Worm (Caenorhabditis elegans) whole organism, L3 larva: ENCODE results near the gene C05A2.4.
A peak's percentile ranks its signal among the peaks of the same experiment; 100 is the strongest.

Experiments
- R02D3.7 ChIP-seq: fragments of 150-350 bp; optimal IDR thresholded peaks from 2 replicates; lab custom pipeline; 2014; ENCODE audit warnings: missing biosample characterization, missing genetic modification characterization
- ZK546.5 ChIP-seq: sonication (generic microtip); optimal IDR thresholded peaks from 2 replicates; lab custom pipeline; 2017; ENCODE audit warnings: missing biosample characterization, missing genetic modification characterization
- aly-2 ChIP-seq: fragments of 150-350 bp; optimal IDR thresholded peaks from 2 replicates; lab custom pipeline; 2014; ENCODE audit warnings: missing biosample characterization, missing genetic modification characterization
- ama-1 ChIP-seq: fragments of 150-350 bp; optimal IDR thresholded peaks from 2 replicates; lab custom pipeline; 2018
- ceh-16 ChIP-seq: sonication (generic microtip); optimal IDR thresholded peaks from 2 replicates; lab custom pipeline; 2017; ENCODE audit warnings: missing biosample characterization, missing genetic modification characterization
- ceh-28 ChIP-seq: fragments of 150-350 bp; optimal IDR thresholded peaks from 2 replicates; lab custom pipeline; 2014; ENCODE audit warnings: missing biosample characterization, missing genetic modification reagents, missing genetic modification characterization
- ceh-82 ChIP-seq: fragments of 150-350 bp; optimal IDR thresholded peaks from 2 replicates; lab custom pipeline; 2014; ENCODE audit warnings: missing biosample characterization, missing genetic modification characterization
- ceh-9 ChIP-seq: sonication (generic microtip); optimal IDR thresholded peaks from 2 replicates; lab custom pipeline; 2018; ENCODE audit warnings: missing biosample characterization, missing genetic modification characterization
- egl-27 ChIP-seq: sonication (generic microtip); optimal IDR thresholded peaks from 4 replicates; lab custom pipeline; 2017; ENCODE audit warnings: missing biosample characterization, missing genetic modification reagents, missing genetic modification characterization
- egl-5 ChIP-seq: fragments of 150-350 bp; optimal IDR thresholded peaks from 2 replicates; lab custom pipeline; 2017; ENCODE audit warnings: missing biosample characterization, missing genetic modification reagents, missing genetic modification characterization, inconsistent platforms
- elt-2 ChIP-seq: sonication (generic microtip); optimal IDR thresholded peaks from 2 replicates; lab custom pipeline; 2016; ENCODE audit warnings: missing genetic modification reagents, mild to moderate bottlenecking, missing genetic modification characterization, missing compliant biosample characterization
- elt-3 ChIP-seq, 3 experiments: fragments of 150-350 bp in 1 of 3; sonication (generic microtip) in 2 of 3; optimal IDR thresholded peaks; 2 replicates in 2 of 3; 4 replicates in 1 of 3; lab custom pipeline; 2014 to 2017; ENCODE audit warnings: missing biosample characterization in 3 of 3, missing genetic modification characterization in 3 of 3
- eor-1 ChIP-seq, 2 experiments: fragments of 150-350 bp; optimal IDR thresholded peaks; 2 replicates each; lab custom pipeline; 2014 to 2018; ENCODE audit warnings: missing biosample characterization in 2 of 2, missing genetic modification characterization in 2 of 2
- fkh-10 ChIP-seq: sonication (generic microtip); optimal IDR thresholded peaks from 2 replicates; lab custom pipeline; 2017; ENCODE audit warnings: missing biosample characterization, missing genetic modification reagents, missing genetic modification characterization
- fkh-2 ChIP-seq: fragments of 150-350 bp; optimal IDR thresholded peaks from 2 replicates; lab custom pipeline; 2014; ENCODE audit warnings: missing biosample characterization, missing genetic modification reagents, missing genetic modification characterization
- fos-1 ChIP-seq: fragments of 150-350 bp; optimal IDR thresholded peaks from 2 replicates; lab custom pipeline; 2014; ENCODE audit warnings: missing biosample characterization, missing genetic modification characterization
- hmg-11 ChIP-seq: sonication (generic microtip); optimal IDR thresholded peaks from 2 replicates; lab custom pipeline; 2016; ENCODE audit warnings: missing genetic modification characterization, missing compliant biosample characterization
- jun-1 ChIP-seq: fragments of 150-350 bp; optimal IDR thresholded peaks from 2 replicates; lab custom pipeline; 2014; ENCODE audit warnings: missing biosample characterization, missing genetic modification reagents, missing genetic modification characterization
- lin-15B ChIP-seq: fragments of 150-350 bp; optimal IDR thresholded peaks from 2 replicates; lab custom pipeline; 2014; ENCODE audit warnings: missing biosample characterization, missing genetic modification characterization
- lin-39 ChIP-seq: fragments of 150-350 bp; optimal IDR thresholded peaks from 2 replicates; lab custom pipeline; 2018; ENCODE audit warnings: missing biosample characterization, missing genetic modification reagents, missing genetic modification characterization
- mdl-1 ChIP-seq: fragments of 150-350 bp; optimal IDR thresholded peaks from 2 replicates; lab custom pipeline; 2014; ENCODE audit warnings: missing biosample characterization, missing genetic modification characterization
- mml-1 ChIP-seq: fragments of 150-350 bp; sonication (generic microtip); optimal IDR thresholded peaks from 3 replicates; lab custom pipeline; 2014; ENCODE audit warnings: missing biosample characterization, missing genetic modification characterization
- nfya-1 ChIP-seq: sonication (generic microtip); optimal IDR thresholded peaks from 2 replicates; lab custom pipeline; 2017; ENCODE audit warnings: missing genetic modification characterization, mild to moderate bottlenecking, missing compliant biosample characterization, antibody characterized with exemption, moderate library complexity; ENCODE audit not compliant: insufficient read depth
- nhr-11 ChIP-seq: fragments of 150-350 bp; optimal IDR thresholded peaks from 2 replicates; lab custom pipeline; 2014; ENCODE audit warnings: missing biosample characterization, missing genetic modification characterization
- nhr-12 ChIP-seq: fragments of 150-350 bp; optimal IDR thresholded peaks from 2 replicates; lab custom pipeline; 2014; ENCODE audit warnings: missing biosample characterization, missing genetic modification characterization
- nhr-23 ChIP-seq: fragments of 150-350 bp; optimal IDR thresholded peaks from 2 replicates; lab custom pipeline; 2014; ENCODE audit warnings: missing biosample characterization, missing genetic modification reagents, missing genetic modification characterization
- nhr-237 ChIP-seq: fragments of 150-350 bp; optimal IDR thresholded peaks from 2 replicates; lab custom pipeline; 2014; ENCODE audit warnings: missing biosample characterization, missing genetic modification characterization
- nhr-25 ChIP-seq: sonication (generic microtip); optimal IDR thresholded peaks from 2 replicates; lab custom pipeline; 2017; ENCODE audit warnings: missing biosample characterization, missing genetic modification characterization
- nhr-43 ChIP-seq: sonication (generic microtip); optimal IDR thresholded peaks from 2 replicates; lab custom pipeline; 2016; ENCODE audit warnings: mild to moderate bottlenecking, missing genetic modification characterization, missing compliant biosample characterization; ENCODE audit not compliant: poor library complexity, severe bottlenecking
- nhr-67 ChIP-seq: fragments of 150-350 bp; optimal IDR thresholded peaks from 2 replicates; lab custom pipeline; 2014; ENCODE audit warnings: missing biosample characterization, missing genetic modification characterization
- nhr-76 ChIP-seq: fragments of 150-350 bp; sonication (generic microtip); optimal IDR thresholded peaks from 5 replicates; lab custom pipeline; 2014; ENCODE audit warnings: missing biosample characterization, missing genetic modification characterization
- nhr-77 ChIP-seq: fragments of 150-350 bp; optimal IDR thresholded peaks from 2 replicates; lab custom pipeline; 2014; ENCODE audit warnings: missing biosample characterization, missing genetic modification characterization
- pha-4 ChIP-seq: fragments of 150-350 bp; optimal IDR thresholded peaks from 2 replicates; lab custom pipeline; 2014; ENCODE audit warnings: missing biosample characterization, missing genetic modification reagents, missing genetic modification characterization
- pqm-1 ChIP-seq: fragments of 150-350 bp; optimal IDR thresholded peaks from 2 replicates; lab custom pipeline; 2017; ENCODE audit warnings: missing biosample characterization, missing genetic modification characterization, inconsistent platforms
- sea-2 ChIP-seq: fragments of 150-350 bp; sonication (generic microtip); optimal IDR thresholded peaks from 4 replicates; lab custom pipeline; 2014; ENCODE audit warnings: missing biosample characterization, missing genetic modification reagents, missing genetic modification characterization
- snpc-4 ChIP-seq: fragments of 150-350 bp; optimal IDR thresholded peaks from 2 replicates; lab custom pipeline; 2014; ENCODE audit warnings: missing biosample characterization, missing genetic modification characterization
- tbx-2 ChIP-seq: sonication (generic microtip); optimal IDR thresholded peaks from 2 replicates; lab custom pipeline; 2016; ENCODE audit warnings: mild to moderate bottlenecking, missing genetic modification characterization, missing compliant biosample characterization
- unc-39 ChIP-seq: sonication (generic microtip); optimal IDR thresholded peaks from 4 replicates; lab custom pipeline; 2017; ENCODE audit warnings: missing biosample characterization, missing genetic modification characterization
- unc-62 ChIP-seq: fragments of 150-350 bp; sonication (generic microtip); optimal IDR thresholded peaks from 4 replicates; lab custom pipeline; 2014; ENCODE audit warnings: missing biosample characterization, missing genetic modification reagents, missing genetic modification characterization
- zag-1 ChIP-seq: fragments of 150-350 bp; optimal IDR thresholded peaks from 2 replicates; lab custom pipeline; 2014; ENCODE audit warnings: missing biosample characterization, missing genetic modification characterization
- ztf-11 ChIP-seq: fragments of 150-350 bp; optimal IDR thresholded peaks from 2 replicates; lab custom pipeline; 2014; ENCODE audit warnings: missing biosample characterization, missing genetic modification characterization
- ztf-4 ChIP-seq: fragments of 150-350 bp; optimal IDR thresholded peaks from 2 replicates; lab custom pipeline; 2014; ENCODE audit warnings: missing biosample characterization, missing genetic modification characterization

The C05A2.4 gene

DNA sequence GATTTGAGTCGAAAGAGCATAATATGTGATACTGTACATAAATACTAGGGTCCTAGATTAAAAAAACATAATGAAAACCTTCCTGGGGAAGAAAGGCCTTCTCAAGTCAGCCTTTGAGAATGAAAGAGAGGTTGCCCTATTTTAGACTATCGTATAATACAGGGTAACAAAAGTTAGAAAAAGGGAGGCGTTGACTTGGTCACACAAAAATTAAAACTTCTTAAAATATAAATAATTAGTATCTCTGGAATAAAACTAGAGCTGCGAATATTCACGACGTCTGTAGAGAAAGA, 17.3 kb downstream of the C05A2.4 start:
- TF ChIP-seq nhr-11 (tag; lab: Kevin White, UChicago) (no peak), nhr-43 (tag; lab: Kevin White, UChicago) (peak; percentile 31), nfya-1 (no peak), nhr-23 (tag; lab: Kevin White, UChicago) (peak; percentile 3)

DNA sequence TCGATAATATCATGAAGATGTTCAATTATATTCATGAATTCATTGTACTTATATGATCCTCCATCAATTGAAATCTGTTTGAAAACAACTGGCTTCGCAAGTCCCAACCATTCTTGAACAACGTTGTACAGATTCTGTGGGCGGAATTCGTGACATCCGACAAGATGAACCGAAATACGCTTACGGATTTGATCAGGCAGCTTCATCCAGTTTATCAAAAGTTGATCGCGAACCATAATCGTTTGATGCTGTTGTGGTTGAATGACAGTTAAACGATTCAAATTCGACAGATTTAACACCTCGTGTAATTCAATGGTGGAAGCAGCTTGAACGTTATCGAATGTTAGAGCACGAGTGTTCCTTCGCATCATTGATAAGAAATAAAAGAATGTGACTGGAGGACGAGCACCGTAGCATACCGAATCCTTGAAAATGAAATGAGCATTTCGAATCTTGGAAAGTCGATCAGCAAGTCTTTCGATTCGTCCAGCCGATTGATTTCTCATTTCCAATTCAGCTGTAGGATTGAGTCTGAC, 18.5 kb downstream of the C05A2.4 start:
- TF ChIP-seq jun-1 (tag; lab: Kevin White, UChicago) (peak; percentile 32), elt-2 (tag; lab: Kevin White, UChicago) (peak; percentile 61), pqm-1 (tag; lab: Kevin White, UChicago) (peak; percentile 27), fkh-10 (GFP tag; lab: Kevin White, UChicago) (no peak)

DNA sequence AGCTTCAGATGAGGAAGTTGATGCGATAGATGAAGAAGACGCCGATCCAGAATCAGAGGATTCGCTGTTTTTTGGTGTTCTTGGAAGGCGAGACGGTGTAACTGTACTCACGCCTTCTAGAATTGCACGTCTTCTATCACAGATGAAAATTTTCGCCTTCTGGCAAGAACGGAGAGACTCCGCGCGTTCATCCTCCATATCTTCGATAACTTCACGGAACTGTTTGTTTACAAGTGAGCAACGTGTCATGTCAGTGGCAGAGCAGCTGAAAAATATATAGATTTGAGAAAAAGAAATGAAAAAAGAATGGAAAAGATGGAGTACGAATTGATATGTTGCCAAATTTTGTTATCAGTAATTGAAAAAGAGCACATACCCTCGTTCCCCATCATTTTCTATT, 19.3 kb downstream of the C05A2.4 start:
- TF ChIP-seq pqm-1 (tag; lab: Kevin White, UChicago) (peak; percentile 48), elt-2 (tag; lab: Kevin White, UChicago) (peak; percentile 49), nhr-23 (tag; lab: Kevin White, UChicago) (no peak), mml-1 (tag; lab: Kevin White, UChicago) (no peak), ceh-16 (no peak), ama-1 (lab: Kevin White, UChicago) (peak; percentile 30), lin-39 (tag; lab: Kevin White, UChicago) (no peak), nhr-67 (no peak), ZK546.5 (tag; lab: Kevin White, UChicago) (no peak), nhr-43 (tag; lab: Kevin White, UChicago) (peak; percentile 16), mdl-1 (tag; lab: Kevin White, UChicago) (no peak)

DNA sequence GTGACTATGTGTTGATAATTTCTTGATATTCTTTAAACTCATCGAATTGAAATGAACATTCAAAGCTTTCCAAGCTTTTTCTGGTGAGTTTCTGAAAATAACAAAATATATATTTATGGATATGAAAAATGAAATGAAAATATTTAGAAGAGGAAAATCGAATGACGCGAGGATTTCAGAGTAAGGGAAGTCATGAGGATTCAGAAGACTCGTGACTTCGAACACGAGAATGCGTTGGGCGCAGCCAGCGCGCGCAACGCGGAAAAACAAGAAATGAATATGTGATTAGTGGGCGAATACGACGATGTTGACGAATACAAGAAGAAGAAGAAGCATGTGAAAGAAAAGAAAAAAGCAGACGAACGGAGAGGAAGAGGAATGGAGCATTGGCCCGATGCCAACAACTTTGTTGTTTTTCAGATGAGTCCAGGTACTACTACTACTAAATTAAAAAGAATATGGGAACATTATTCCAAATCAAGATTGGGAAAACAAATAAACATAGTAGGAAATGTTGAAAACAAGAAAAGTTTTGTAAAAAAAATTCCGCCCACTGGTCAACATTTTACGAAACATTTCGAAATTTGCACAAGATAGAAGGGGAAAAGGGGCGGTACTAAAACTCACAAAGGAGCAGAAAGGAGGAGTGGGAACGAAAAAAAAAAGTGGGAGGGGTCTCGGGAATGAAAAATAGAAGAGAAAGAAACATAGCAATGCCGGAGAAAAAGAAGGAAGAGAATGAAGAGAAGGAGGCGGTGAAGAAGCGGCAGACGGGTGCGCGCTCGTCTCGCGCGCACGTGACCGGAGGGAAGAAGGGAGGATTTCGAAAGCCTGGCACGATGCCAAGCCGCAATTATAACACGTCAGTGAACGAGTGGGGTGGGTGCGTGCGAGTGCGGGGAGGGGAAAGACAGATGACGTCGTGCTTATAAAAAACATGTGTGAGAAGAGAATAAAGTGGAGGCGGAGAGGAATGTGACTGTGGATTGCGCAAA, 20.2 kb downstream of the C05A2.4 start:
- TF ChIP-seq ztf-4 (tag; lab: Kevin White, UChicago): peak; percentile 47
- TF ChIP-seq nhr-12 (tag; lab: Kevin White, UChicago): no peak
- TF ChIP-seq unc-39 (tag; lab: Kevin White, UChicago): no peak
- TF ChIP-seq elt-2 (tag; lab: Kevin White, UChicago): peak; percentile 57
- peak; percentile 98 for TF ChIP-seq fkh-10 (GFP tag; lab: Kevin White, UChicago)
- TF ChIP-seq ceh-82: no peak
- peak; percentile 85 for TF ChIP-seq nhr-11 (tag; lab: Kevin White, UChicago)
- no peak for TF ChIP-seq ceh-28
- TF ChIP-seq egl-5 (tag; lab: Kevin White, UChicago): no peak
- TF ChIP-seq fos-1 (tag; lab: Kevin White, UChicago): peak; percentile 42
- peak; percentile 3 for TF ChIP-seq aly-2 (tag; lab: Kevin White, UChicago)
- no peak for TF ChIP-seq elt-3 (tag; optimal IDR thresholded peaks at IDR 0.05; lab: Kevin White, UChicago)
- no peak for TF ChIP-seq sea-2 (GFP tag; lab: Kevin White, UChicago)
- TF ChIP-seq mml-1 (tag; lab: Kevin White, UChicago): peak; percentile 77
- no peak for TF ChIP-seq ceh-9 (tag; lab: Kevin White, UChicago)
- TF ChIP-seq nhr-23 (tag; lab: Kevin White, UChicago): peak; percentile 86
- peak; percentile 95 for TF ChIP-seq snpc-4 (tag; lab: Kevin White, UChicago)
- no peak for TF ChIP-seq nhr-76
- peak; percentile 87 for TF ChIP-seq jun-1 (tag; lab: Kevin White, UChicago)
- peak; percentile 54 for TF ChIP-seq R02D3.7
- peak; percentile 33 for TF ChIP-seq lin-15B (tag; lab: Kevin White, UChicago)
- TF ChIP-seq ceh-16: peak; percentile 63
- no peak for TF ChIP-seq nhr-77 (tag; lab: Kevin White, UChicago)
- no peak for TF ChIP-seq eor-1 (tag; optimal IDR thresholded peaks at IDR 0.05; lab: Kevin White, UChicago)
- TF ChIP-seq nhr-25 (tag; lab: Kevin White, UChicago): peak; percentile 83
- no peak for TF ChIP-seq nhr-237 (tag; lab: Kevin White, UChicago)
- TF ChIP-seq mdl-1 (tag; lab: Kevin White, UChicago): peak; percentile 97
- peak; percentile 65 for TF ChIP-seq egl-27 (tag; lab: Kevin White, UChicago)
- TF ChIP-seq zag-1 (tag; lab: Kevin White, UChicago): no peak
- no peak for TF ChIP-seq fkh-2 (tag; lab: Kevin White, UChicago)
- peak; percentile 83 for TF ChIP-seq pha-4
- peak; percentile 100 for TF ChIP-seq lin-39 (tag; lab: Kevin White, UChicago)
- TF ChIP-seq nhr-67: no peak
- TF ChIP-seq ztf-11 (tag; lab: Kevin White, UChicago): no peak
- TF ChIP-seq tbx-2 (tag; lab: Kevin White, UChicago): peak; percentile 89
- peak; percentile 44 for TF ChIP-seq unc-62 (GFP tag; lab: Kevin White, UChicago)
- peak; percentile 87 for TF ChIP-seq nhr-43 (tag; lab: Kevin White, UChicago)
- peak; percentile 6 for TF ChIP-seq hmg-11 (tag; lab: Kevin White, UChicago)
- no peak for TF ChIP-seq ZK546.5 (tag; lab: Kevin White, UChicago)
- peak; percentile 36 for TF ChIP-seq pqm-1 (tag; lab: Kevin White, UChicago)
